Fruit fly (Drosophila melanogaster) whole organism, embryonic: ENCODE results near the gene CG11858.

ENCODE experiments used
- Adf1 ChIP-seq: fragments of 200-800 bp; sonication (Bioruptor generic); IDR thresholded peaks from 2 replicates; pipeline ENCODE4 v1.3.6; 2022; ENCODE audit warnings: missing biosample characterization, missing genetic modification characterization
- CG10267 ChIP-seq: fragments of 200-800 bp; sonication (Bioruptor generic); optimal IDR thresholded peaks from 2 replicates; lab custom pipeline; 2018; ENCODE audit warnings: missing biosample characterization, mild to moderate bottlenecking, missing genetic modification characterization, moderate library complexity
- CG11696 ChIP-seq: fragments of 200-800 bp; sonication (Bioruptor generic); IDR thresholded peaks from 2 replicates; pipeline ENCODE4 v1.3.6; 2022; ENCODE audit warnings: missing biosample characterization, missing genetic modification characterization
- CG12391 ChIP-seq: fragments of 200-800 bp; sonication (Bioruptor generic); optimal IDR thresholded peaks from 3 replicates; lab custom pipeline; 2018; ENCODE audit warnings: missing biosample characterization, mild to moderate bottlenecking, missing genetic modification characterization, moderate library complexity
- CG15514 ChIP-seq: fragments of 200-800 bp; sonication (Bioruptor generic); optimal IDR thresholded peaks from 3 replicates; lab custom pipeline; 2017; ENCODE audit warnings: missing biosample characterization, missing genetic modification characterization, mild to moderate bottlenecking, moderate library complexity, missing genetic modification reagents
- CG15601 ChIP-seq: fragments of 200-800 bp; sonication (Bioruptor generic); optimal IDR thresholded peaks from 3 replicates; lab custom pipeline; 2019; ENCODE audit warnings: missing biosample characterization, mild to moderate bottlenecking, missing genetic modification characterization, moderate library complexity
- CG16813 ChIP-seq: fragments of 200-800 bp; sonication (Bioruptor generic); IDR thresholded peaks from 3 replicates; pipeline ENCODE4 v1.3.6; 2022; ENCODE audit warnings: missing biosample characterization, missing genetic modification characterization; ENCODE audit not compliant: partially characterized antibody
- CG17186 ChIP-seq: fragments of 200-800 bp; sonication (Bioruptor generic); optimal IDR thresholded peaks from 3 replicates; lab custom pipeline; 2017; ENCODE audit warnings: missing biosample characterization, missing genetic modification reagents, missing genetic modification characterization
- CG17385 ChIP-seq: fragments of 200-800 bp; sonication (Bioruptor generic); optimal IDR thresholded peaks from 3 replicates; lab custom pipeline; 2018; ENCODE audit warnings: missing biosample characterization, mild to moderate bottlenecking, missing genetic modification characterization
- CG17829 ChIP-seq: fragments of 200-800 bp; optimal IDR thresholded peaks from 2 replicates; lab custom pipeline; 2019; ENCODE audit warnings: missing biosample characterization, mild to moderate bottlenecking, missing genetic modification characterization, moderate library complexity
- CG2202 ChIP-seq: fragments of 200-800 bp; sonication (Bioruptor generic); optimal IDR thresholded peaks from 2 replicates; lab custom pipeline; 2018; ENCODE audit warnings: missing biosample characterization, mild to moderate bottlenecking, missing genetic modification characterization
- CG32532 ChIP-seq: fragments of 200-800 bp; sonication (Bioruptor generic); IDR thresholded peaks from 2 replicates; pipeline ENCODE4 v1.3.6; 2022; ENCODE audit warnings: missing biosample characterization, missing genetic modification characterization
- CG34224 ChIP-seq: fragments of 200-800 bp; sonication (Bioruptor generic); IDR thresholded peaks from 3 replicates; pipeline ENCODE4 v1.3.6; 2022; ENCODE audit warnings: missing biosample characterization, missing genetic modification characterization; ENCODE audit not compliant: partially characterized antibody
- CG34422 ChIP-seq: fragments of 200-800 bp; sonication (Bioruptor generic); IDR thresholded peaks from 3 replicates; pipeline ENCODE4 v1.3.6; 2022; ENCODE audit warnings: missing biosample characterization, missing genetic modification characterization
- CG42726 ChIP-seq: fragments of 200-800 bp; sonication (Bioruptor generic); IDR thresholded peaks from 2 replicates; pipeline ENCODE4 v1.3.6; 2022; ENCODE audit warnings: missing biosample characterization, missing genetic modification characterization; ENCODE audit not compliant: partially characterized antibody
- CG6791 ChIP-seq: fragments of 200-800 bp; sonication (Bioruptor generic); IDR thresholded peaks from 3 replicates; pipeline ENCODE4 v1.3.6; 2022; ENCODE audit warnings: missing biosample characterization, missing genetic modification characterization; ENCODE audit not compliant: partially characterized antibody
- CG8924 ChIP-seq: fragments of 200-800 bp; optimal IDR thresholded peaks from 3 replicates; lab custom pipeline; 2019; ENCODE audit warnings: missing biosample characterization, mild to moderate bottlenecking, missing genetic modification characterization, moderate library complexity
- CG9797 ChIP-seq: fragments of 200-800 bp; sonication (Bioruptor generic); optimal IDR thresholded peaks from 3 replicates; lab custom pipeline; 2018; ENCODE audit warnings: missing biosample characterization, mild to moderate bottlenecking, missing genetic modification characterization
- Dll ChIP-seq: fragments of 200-800 bp; sonication (Bioruptor generic); IDR thresholded peaks from 4 replicates; pipeline ENCODE4 v1.3.6; 2022; ENCODE audit warnings: missing biosample characterization, missing genetic modification characterization; ENCODE audit not compliant: partially characterized antibody
- Doc3 ChIP-seq: fragments of 200-800 bp; sonication (Bioruptor generic); IDR thresholded peaks from 3 replicates; pipeline ENCODE4 v1.3.6; 2022; ENCODE audit warnings: missing biosample characterization, missing genetic modification characterization; ENCODE audit not compliant: partially characterized antibody
- Dp ChIP-seq: fragments of 200-800 bp; sonication (Bioruptor generic); optimal IDR thresholded peaks from 2 replicates; lab custom pipeline; 2018; ENCODE audit warnings: missing biosample characterization, mild to moderate bottlenecking, missing genetic modification characterization, moderate library complexity
- E2f1 ChIP-seq: fragments of 200-800 bp; sonication (Bioruptor generic); IDR thresholded peaks from 2 replicates; pipeline ENCODE4 v1.3.6; 2022; ENCODE audit warnings: missing biosample characterization, missing genetic modification characterization
- E2f2 ChIP-seq: fragments of 200-800 bp; sonication (Bioruptor generic); IDR thresholded peaks from 2 replicates; pipeline ENCODE4 v1.3.6; 2022; ENCODE audit warnings: missing biosample characterization, missing genetic modification characterization
- HmgZ ChIP-seq: fragments of 200-800 bp; sonication (Bioruptor generic); optimal IDR thresholded peaks from 2 replicates; lab custom pipeline; 2018; ENCODE audit warnings: missing biosample characterization, mild to moderate bottlenecking, missing genetic modification characterization
- MBD-R2 ChIP-seq: fragments of 200-800 bp; sonication (Bioruptor generic); IDR thresholded peaks from 2 replicates; pipeline ENCODE4 v1.3.6; 2022; ENCODE audit warnings: missing biosample characterization, missing genetic modification characterization
- Opbp ChIP-seq: fragments of 200-800 bp; sonication (Bioruptor generic); IDR thresholded peaks from 3 replicates; pipeline ENCODE4 v1.3.6; 2022; ENCODE audit warnings: missing biosample characterization, missing genetic modification characterization; ENCODE audit not compliant: partially characterized antibody
- PHDP ChIP-seq: fragments of 200-800 bp; sonication (Bioruptor generic); optimal IDR thresholded peaks from 3 replicates; lab custom pipeline; 2018; ENCODE audit warnings: missing biosample characterization, mild to moderate bottlenecking, missing genetic modification characterization, moderate library complexity
- Rfx ChIP-seq: fragments of 200-800 bp; sonication (Bioruptor generic); IDR thresholded peaks from 2 replicates; pipeline ENCODE4 v1.3.6; 2022; ENCODE audit warnings: missing biosample characterization, missing genetic modification characterization
- al ChIP-seq: fragments of 200-800 bp; sonication (Bioruptor generic); IDR thresholded peaks from 2 replicates; pipeline ENCODE4 v1.3.6; 2022; ENCODE audit warnings: missing biosample characterization, missing genetic modification characterization
- amos ChIP-seq: fragments of 200-800 bp; sonication (Bioruptor generic); IDR thresholded peaks from 2 replicates; pipeline ENCODE4 v1.3.6; 2022; ENCODE audit warnings: missing biosample characterization, missing genetic modification characterization; ENCODE audit not compliant: partially characterized antibody
- dm ChIP-seq: fragments of 200-800 bp; sonication (Bioruptor generic); optimal IDR thresholded peaks from 3 replicates; lab custom pipeline; 2016; ENCODE audit warnings: missing biosample characterization, missing genetic modification characterization
- gem ChIP-seq: fragments of 200-800 bp; sonication (Bioruptor generic); optimal IDR thresholded peaks from 2 replicates; lab custom pipeline; 2019; ENCODE audit warnings: missing biosample characterization, mild to moderate bottlenecking, missing genetic modification characterization, moderate library complexity
- gfzf ChIP-seq: fragments of 200-800 bp; sonication (Bioruptor generic); optimal IDR thresholded peaks from 2 replicates; lab custom pipeline; 2016; ENCODE audit warnings: missing biosample characterization, mild to moderate bottlenecking, missing genetic modification characterization, moderate library complexity
- grau ChIP-seq: fragments of 200-800 bp; optimal IDR thresholded peaks from 3 replicates; lab custom pipeline; 2019; ENCODE audit warnings: missing biosample characterization, mild to moderate bottlenecking, missing genetic modification characterization, moderate library complexity
- hbn ChIP-seq: fragments of 200-800 bp; sonication (Bioruptor generic); IDR thresholded peaks from 2 replicates; pipeline ENCODE4 v1.3.6; 2022; ENCODE audit warnings: missing biosample characterization, missing genetic modification characterization; ENCODE audit not compliant: partially characterized antibody
- inv ChIP-seq: fragments of 200-800 bp; sonication (Bioruptor generic); IDR thresholded peaks from 2 replicates; pipeline ENCODE4 v1.3.6; 2022; ENCODE audit warnings: missing biosample characterization, missing genetic modification characterization; ENCODE audit not compliant: partially characterized antibody
- kah ChIP-seq: fragments of 200-800 bp; sonication (Bioruptor generic); optimal IDR thresholded peaks from 2 replicates; lab custom pipeline; 2018; ENCODE audit warnings: missing biosample characterization, mild to moderate bottlenecking, missing genetic modification characterization
- knrl ChIP-seq: fragments of 200-800 bp; sonication (Bioruptor generic); IDR thresholded peaks from 3 replicates; pipeline ENCODE4 v1.3.6; 2022; ENCODE audit warnings: missing biosample characterization, missing genetic modification characterization; ENCODE audit not compliant: partially characterized antibody
- nmo ChIP-seq: fragments of 200-800 bp; sonication (Bioruptor generic); optimal IDR thresholded peaks from 2 replicates; lab custom pipeline; 2018; ENCODE audit warnings: missing biosample characterization, mild to moderate bottlenecking, missing genetic modification characterization, moderate library complexity
- sc ChIP-seq, 3 experiments: fragments of >200 bp in 2 of 3; fragments of 200-800 bp in 1 of 3; sonication (Bioruptor generic) in 1 of 3; optimal IDR thresholded peaks; 2 replicates in 2 of 3; 3 replicates in 1 of 3; lab custom pipeline; 2017; ENCODE audit warnings: mild to moderate bottlenecking in 1 of 3, missing biosample characterization in 1 of 3, missing genetic modification characterization in 1 of 3, missing genetic modification reagents in 1 of 3
- tgo ChIP-seq: fragments of 200-800 bp; sonication (Bioruptor generic); IDR thresholded peaks from 3 replicates; pipeline ENCODE4 v1.3.6; 2022; ENCODE audit warnings: missing biosample characterization, missing genetic modification characterization
- tio ChIP-seq: fragments of 200-800 bp; sonication (Bioruptor generic); optimal IDR thresholded peaks from 2 replicates; lab custom pipeline; 2017; ENCODE audit warnings: missing biosample characterization, missing genetic modification characterization, inconsistent platforms
- trem ChIP-seq: fragments of 200-800 bp; optimal IDR thresholded peaks from 3 replicates; lab custom pipeline; 2019; ENCODE audit warnings: missing biosample characterization, mild to moderate bottlenecking, missing genetic modification characterization, moderate library complexity
- vvl ChIP-seq: fragments of 200-800 bp; sonication (Bioruptor generic); IDR thresholded peaks from 2 replicates; pipeline ENCODE4 v1.3.6; 2022; ENCODE audit warnings: missing biosample characterization, missing genetic modification characterization
- wek ChIP-seq: fragments of 200-800 bp; sonication (Bioruptor generic); optimal IDR thresholded peaks from 3 replicates; lab custom pipeline; 2018; ENCODE audit warnings: missing biosample characterization, mild to moderate bottlenecking, missing genetic modification characterization, moderate library complexity

CG11858 gene

DNA sequence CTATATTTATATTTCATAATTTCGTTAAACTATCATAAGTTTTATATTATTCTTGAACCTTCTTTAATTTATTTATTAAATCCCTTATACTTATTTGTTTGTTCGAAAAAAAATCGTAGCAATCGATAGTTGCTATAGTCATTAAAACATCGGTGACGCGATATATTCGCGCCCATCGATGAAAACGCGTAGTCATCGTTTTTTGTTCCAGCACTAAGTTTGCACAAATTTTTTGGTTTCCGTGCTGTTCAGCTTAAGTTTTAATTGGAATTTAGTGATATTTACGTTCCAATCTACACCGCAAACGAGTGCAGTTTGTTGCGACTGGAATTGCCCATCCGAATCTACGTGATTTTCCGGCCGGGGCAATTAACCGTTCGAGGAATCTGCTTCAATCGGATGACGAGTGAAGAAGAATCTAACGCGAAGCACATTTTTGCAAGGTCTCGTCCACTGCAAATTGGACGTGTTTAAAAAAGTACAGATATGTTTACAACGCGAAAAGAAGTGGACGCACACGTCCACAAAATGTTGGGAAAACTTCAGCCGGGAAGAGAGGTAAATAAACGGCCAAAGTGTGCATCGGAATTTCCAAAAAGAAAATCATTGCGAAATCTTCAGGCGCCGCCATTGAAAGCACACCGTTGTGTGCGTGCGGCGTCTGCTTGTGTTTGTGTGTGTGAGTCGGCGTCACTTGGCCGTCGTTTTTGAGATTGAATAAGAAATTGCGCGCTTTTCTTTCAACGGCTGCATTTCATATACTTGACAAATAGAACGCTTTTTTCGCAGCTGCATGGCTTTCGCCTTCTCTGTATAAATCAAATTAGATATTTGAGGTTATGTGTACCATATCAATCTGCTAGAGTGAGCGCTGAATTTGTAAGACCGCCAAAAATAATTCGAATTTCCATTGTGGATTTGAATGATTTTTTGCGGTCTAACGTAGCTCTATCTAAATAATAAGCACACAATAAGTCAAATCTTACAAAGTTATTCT lies 13.1 kb upstream of the CG11858 start, which contains the start of gene Nup358 (continued):
- TF ChIP-seq CG15601 (peak; percentile 37), CG42726 (GFP tag; lab: Robert Waterston, UW) (peak; percentile 99), CG9797 (GFP tag; lab: Kevin White, UChicago) (peak; percentile 8), knrl (GFP tag; lab: Robert Waterston, UW) (peak; percentile 98), CG17385 (peak; percentile 71), PHDP (tag; lab: Kevin White, UChicago) (no peak), dm (GFP tag; lab: Kevin White, UChicago) (peak; percentile 21), CG16813 (peak; percentile 98), CG34422 (peak; percentile 79; the same call in 2 of the 3 replicates), CG17186 (GFP tag; lab: Kevin White, UChicago) (peak; percentile 58), CG11696 (GFP tag; lab: Robert Waterston, UW) (no peak), grau (peak; percentile 34), CG12391 (tag; lab: Kevin White, UChicago) (peak; percentile 55), gfzf (GFP tag; lab: Kevin White, UChicago) (peak; percentile 25), hbn (GFP tag; lab: Robert Waterston, UW) (peak; percentile 97), wek (no peak), nmo (peak; percentile 55), kah (no peak), sc (optimal IDR thresholded peaks at IDR 0.05; lab: Kevin White, UChicago) (no peak), sc (GFP tag; optimal IDR thresholded peaks at IDR 0.05; lab: Kevin White, UChicago) (no peak), gem (tag; lab: Kevin White, UChicago) (no peak), MBD-R2 (GFP tag; lab: Robert Waterston, UW) (peak; percentile 40), tgo (GFP tag; lab: Robert Waterston, UW) (no peak), Adf1 (GFP tag; lab: Robert Waterston, UW) (peak; percentile 5; the same call in 1 of the 2 replicates), amos (GFP tag; lab: Robert Waterston, UW) (peak; percentile 99), E2f1 (GFP tag; lab: Robert Waterston, UW) (0 out of 2 replicates have a peak, but pooled peaks have one; percentile 19), Opbp (GFP tag; lab: Robert Waterston, UW) (peak; percentile 99), E2f2 (peak; percentile 74), trem (tag; lab: Kevin White, UChicago) (peak; percentile 64), Dp (peak; percentile 51), tio (GFP tag; lab: Kevin White, UChicago) (no peak), CG34224 (GFP tag; lab: Robert Waterston, UW) (peak; percentile 98), CG10267 (peak; percentile 61), inv (GFP tag; lab: Robert Waterston, UW) (peak; percentile 98), al (GFP tag; lab: Robert Waterston, UW) (0 out of 2 replicates have a peak, but pooled peaks have one; percentile 5), CG15514 (GFP tag; lab: Kevin White, UChicago) (peak; percentile 33), CG17829 (tag; lab: Kevin White, UChicago) (peak; percentile 35), CG6791 (GFP tag; lab: Robert Waterston, UW) (peak; percentile 99), CG8924 (peak; percentile 32), Rfx (peak; percentile 60), Doc3 (GFP tag; lab: Robert Waterston, UW) (peak; percentile 96), Dll (GFP tag; lab: Robert Waterston, UW) (peak; percentile 96), vvl (GFP tag; lab: Robert Waterston, UW) (peak; percentile 17; the same call in 1 of the 2 replicates), HmgZ (tag; lab: Kevin White, UChicago) (peak; percentile 36), CG2202 (tag; lab: Kevin White, UChicago) (no peak), CG32532 (GFP tag; lab: Robert Waterston, UW) (peak; percentile 21; the same call in 1 of the 2 replicates)
